Fruit fly (Drosophila melanogaster) whole organism, embryonic: ENCODE data around the gene pyd.
A peak's percentile ranks its signal among the peaks of the same experiment; 100 is the strongest.

ENCODE experiments used
- Aef1 ChIP-seq: fragments of 200-800 bp; sonication (Bioruptor generic); IDR thresholded peaks from 3 replicates; pipeline ENCODE4 v1.3.6; 2022; ENCODE audit warnings: missing biosample characterization, missing genetic modification characterization
- Antp ChIP-seq: fragments of 200-800 bp; sonication (Bioruptor generic); optimal IDR thresholded peaks from 3 replicates; lab custom pipeline; 2016; ENCODE audit warnings: missing biosample characterization, missing genetic modification characterization
- CG10979 ChIP-seq: fragments of 200-800 bp; sonication (Bioruptor generic); optimal IDR thresholded peaks from 2 replicates; lab custom pipeline; 2018; ENCODE audit warnings: missing biosample characterization, mild to moderate bottlenecking, missing genetic modification characterization, moderate library complexity
- CG11560 ChIP-seq: fragments of 200-800 bp; sonication (Bioruptor generic); IDR thresholded peaks from 3 replicates; pipeline ENCODE4 v1.3.6; 2022; ENCODE audit warnings: missing biosample characterization, missing genetic modification characterization
- CG11696 ChIP-seq: fragments of 200-800 bp; sonication (Bioruptor generic); IDR thresholded peaks from 2 replicates; pipeline ENCODE4 v1.3.6; 2022; ENCODE audit warnings: missing biosample characterization, missing genetic modification characterization
- CG12219 ChIP-seq: fragments of 200-800 bp; sonication (Bioruptor generic); optimal IDR thresholded peaks from 3 replicates; lab custom pipeline; 2018; ENCODE audit warnings: missing biosample characterization, mild to moderate bottlenecking, missing genetic modification characterization
- CG1233 ChIP-seq: fragments of 200-800 bp; sonication (Bioruptor generic); optimal IDR thresholded peaks from 4 replicates; lab custom pipeline; 2018; ENCODE audit warnings: missing biosample characterization, mild to moderate bottlenecking, missing genetic modification characterization
- CG12744 ChIP-seq: fragments of 200-800 bp; sonication (Bioruptor generic); optimal IDR thresholded peaks from 2 replicates; lab custom pipeline; 2016; ENCODE audit warnings: missing biosample characterization, missing genetic modification characterization
- CG13296 ChIP-seq: fragments of 200-800 bp; sonication (Bioruptor generic); optimal IDR thresholded peaks from 3 replicates; lab custom pipeline; 2018; ENCODE audit warnings: missing biosample characterization, mild to moderate bottlenecking, missing genetic modification characterization
- CG14965 ChIP-seq: fragments of 200-800 bp; sonication (Bioruptor generic); optimal IDR thresholded peaks from 2 replicates; lab custom pipeline; 2016; ENCODE audit warnings: missing biosample characterization, missing genetic modification characterization, borderline replicate concordance
- CG18764 ChIP-seq: fragments of 200-800 bp; sonication (Bioruptor generic); optimal IDR thresholded peaks from 3 replicates; lab custom pipeline; 2016; ENCODE audit warnings: missing biosample characterization, missing genetic modification characterization
- CG3407 ChIP-seq: fragments of 200-800 bp; sonication (Bioruptor generic); optimal IDR thresholded peaks from 2 replicates; lab custom pipeline; 2018; ENCODE audit warnings: missing biosample characterization, mild to moderate bottlenecking, missing genetic modification characterization
- CG4282 ChIP-seq: fragments of 200-800 bp; sonication (Bioruptor generic); optimal IDR thresholded peaks from 2 replicates; lab custom pipeline; 2016; ENCODE audit warnings: missing biosample characterization, missing genetic modification characterization
- CG6689 ChIP-seq: fragments of 200-800 bp; sonication (Bioruptor generic); IDR thresholded peaks from 2 replicates; pipeline ENCODE4 v1.3.6; 2022; ENCODE audit warnings: missing biosample characterization, missing genetic modification characterization
- CG6813 ChIP-seq: fragments of 200-800 bp; sonication (Bioruptor generic); optimal IDR thresholded peaks from 2 replicates; lab custom pipeline; 2017; ENCODE audit warnings: missing biosample characterization, missing genetic modification characterization, mild to moderate bottlenecking, moderate library complexity, missing genetic modification reagents
- CG7745 ChIP-seq: fragments of 200-800 bp; sonication (Bioruptor generic); optimal IDR thresholded peaks from 2 replicates; lab custom pipeline; 2018; ENCODE audit warnings: missing biosample characterization, mild to moderate bottlenecking, missing genetic modification characterization, moderate library complexity
- CkIIα-i1 ChIP-seq: fragments of 200-800 bp; sonication (Bioruptor generic); IDR thresholded peaks from 2 replicates; pipeline ENCODE4 v1.3.6; 2022; ENCODE audit warnings: missing biosample characterization, missing genetic modification characterization
- D19A ChIP-seq: fragments of 200-800 bp; optimal IDR thresholded peaks from 3 replicates; lab custom pipeline; 2019; ENCODE audit warnings: missing biosample characterization, mild to moderate bottlenecking, missing genetic modification characterization, moderate library complexity
- D19B ChIP-seq: fragments of 200-800 bp; sonication (Bioruptor generic); optimal IDR thresholded peaks from 2 replicates; lab custom pipeline; 2017; ENCODE audit warnings: missing biosample characterization, mild to moderate bottlenecking, missing genetic modification characterization
- Dad ChIP-seq: fragments of 200-800 bp; sonication (Bioruptor generic); optimal IDR thresholded peaks from 3 replicates; lab custom pipeline; 2016; ENCODE audit warnings: missing biosample characterization, missing genetic modification characterization
- Dll ChIP-seq: fragments of 200-800 bp; sonication (Bioruptor generic); IDR thresholded peaks from 4 replicates; pipeline ENCODE4 v1.3.6; 2022; ENCODE audit warnings: missing biosample characterization, missing genetic modification characterization; ENCODE audit not compliant: partially characterized antibody
- E2f1 ChIP-seq: fragments of 200-800 bp; sonication (Bioruptor generic); IDR thresholded peaks from 2 replicates; pipeline ENCODE4 v1.3.6; 2022; ENCODE audit warnings: missing biosample characterization, missing genetic modification characterization
- H2.0 ChIP-seq: fragments of 200-800 bp; sonication (Bioruptor generic); IDR thresholded peaks from 2 replicates; pipeline ENCODE4 v1.3.6; 2022; ENCODE audit warnings: missing biosample characterization, missing genetic modification characterization
- Myb ChIP-seq: fragments of 200-800 bp; sonication (Bioruptor generic); optimal IDR thresholded peaks from 2 replicates; lab custom pipeline; 2016; ENCODE audit warnings: missing biosample characterization, missing genetic modification characterization
- Stat92E ChIP-seq, 3 experiments: fragments of >200 bp in 2 of 3; fragments of 200-800 bp in 1 of 3; sonication (Bioruptor generic) in 1 of 3; optimal IDR thresholded peaks; 2 replicates each; lab custom pipeline; 2017 to 2019; ENCODE audit warnings: missing biosample characterization in 3 of 3, missing genetic modification characterization in 3 of 3, mild to moderate bottlenecking in 1 of 3, moderate library complexity in 1 of 3
- Tbp ChIP-seq: fragments of >200 bp; optimal IDR thresholded peaks from 2 replicates; lab custom pipeline; 2018; ENCODE audit warnings: missing biosample characterization, missing genetic modification characterization
- Xrp1 ChIP-seq: fragments of 200-800 bp; sonication (Bioruptor generic); IDR thresholded peaks from 2 replicates; pipeline ENCODE4 v1.3.6; 2022; ENCODE audit warnings: missing biosample characterization, missing genetic modification characterization
- YL-1 ChIP-seq: fragments of 200-800 bp; sonication (Bioruptor generic); optimal IDR thresholded peaks from 3 replicates; lab custom pipeline; 2017; ENCODE audit warnings: missing biosample characterization, mild to moderate bottlenecking, missing genetic modification characterization
- abd-A ChIP-seq: fragments of 200-800 bp; sonication (Bioruptor generic); optimal IDR thresholded peaks from 3 replicates; lab custom pipeline; 2019; ENCODE audit warnings: missing biosample characterization, mild to moderate bottlenecking, missing genetic modification characterization, moderate library complexity
- ac ChIP-seq: fragments of 200-800 bp; sonication (Bioruptor generic); optimal IDR thresholded peaks from 3 replicates; lab custom pipeline; 2017; ENCODE audit warnings: missing biosample characterization, mild to moderate bottlenecking, missing genetic modification characterization
- ap ChIP-seq: fragments of 200-800 bp; sonication (Bioruptor generic); IDR thresholded peaks from 2 replicates; pipeline ENCODE4 v1.3.6; 2022; ENCODE audit warnings: missing biosample characterization, missing genetic modification characterization
- bcd ChIP-seq: fragments of 200-800 bp; sonication (Bioruptor generic); optimal IDR thresholded peaks from 2 replicates; lab custom pipeline; 2017; ENCODE audit warnings: missing biosample characterization, mild to moderate bottlenecking, missing genetic modification characterization
- ems ChIP-seq: fragments of 200-800 bp; sonication (Bioruptor generic); optimal IDR thresholded peaks from 3 replicates; lab custom pipeline; 2016; ENCODE audit warnings: missing biosample characterization, missing genetic modification characterization
- esg ChIP-seq: fragments of 200-800 bp; sonication (Bioruptor generic); conservative IDR thresholded peaks from 2 replicates; pipeline ENCODE4 v1.3.6; 2022; ENCODE audit warnings: missing biosample characterization, missing genetic modification characterization
- fd96Cb ChIP-seq: fragments of 200-800 bp; sonication (Bioruptor generic); optimal IDR thresholded peaks from 2 replicates; lab custom pipeline; 2018; ENCODE audit warnings: missing biosample characterization, mild to moderate bottlenecking, missing genetic modification characterization, moderate library complexity
- grau ChIP-seq: fragments of 200-800 bp; optimal IDR thresholded peaks from 3 replicates; lab custom pipeline; 2019; ENCODE audit warnings: missing biosample characterization, mild to moderate bottlenecking, missing genetic modification characterization, moderate library complexity
- gsb-n ChIP-seq: fragments of 200-800 bp; sonication (Bioruptor generic); optimal IDR thresholded peaks from 3 replicates; lab custom pipeline; 2018; ENCODE audit warnings: missing biosample characterization, mild to moderate bottlenecking, missing genetic modification characterization
- hbn ChIP-seq: fragments of 200-800 bp; sonication (Bioruptor generic); IDR thresholded peaks from 2 replicates; pipeline ENCODE4 v1.3.6; 2022; ENCODE audit warnings: missing biosample characterization, missing genetic modification characterization; ENCODE audit not compliant: partially characterized antibody
- ind ChIP-seq: fragments of 200-800 bp; sonication (Bioruptor generic); optimal IDR thresholded peaks from 3 replicates; lab custom pipeline; 2016; ENCODE audit warnings: missing biosample characterization, missing genetic modification characterization
- jumu ChIP-seq: fragments of 200-800 bp; sonication (Bioruptor generic); optimal IDR thresholded peaks from 3 replicates; lab custom pipeline; 2016; ENCODE audit warnings: missing biosample characterization, missing genetic modification characterization
- kni ChIP-seq: fragments of 200-800 bp; sonication (Bioruptor generic); optimal IDR thresholded peaks from 3 replicates; lab custom pipeline; 2017; ENCODE audit warnings: mild to moderate bottlenecking, missing biosample characterization, missing genetic modification reagents, missing genetic modification characterization
- knrl ChIP-seq: fragments of 200-800 bp; sonication (Bioruptor generic); IDR thresholded peaks from 3 replicates; pipeline ENCODE4 v1.3.6; 2022; ENCODE audit warnings: missing biosample characterization, missing genetic modification characterization; ENCODE audit not compliant: partially characterized antibody
- lov ChIP-seq, 2 experiments: fragments of 200-800 bp in 1 of 2; fragments of >200 bp in 1 of 2; sonication (Bioruptor generic) in 1 of 2; IDR thresholded peaks in 1 of 2; optimal IDR thresholded peaks in 1 of 2; 2 replicates in 1 of 2; 3 replicates in 1 of 2; pipeline versions ENCODE4 v1.3.6 to Lab custom; 2017 to 2022; ENCODE audit warnings: missing biosample characterization in 1 of 2, missing genetic modification characterization in 1 of 2
- phol ChIP-seq: fragments of 200-800 bp; sonication (Bioruptor generic); optimal IDR thresholded peaks from 3 replicates; lab custom pipeline; 2018; ENCODE audit warnings: missing biosample characterization, mild to moderate bottlenecking, missing genetic modification characterization, moderate library complexity
- psq ChIP-seq: fragments of 200-800 bp; sonication (Bioruptor generic); optimal IDR thresholded peaks from 2 replicates; lab custom pipeline; 2017; ENCODE audit warnings: missing biosample characterization, missing genetic modification characterization
- row ChIP-seq: fragments of 200-800 bp; sonication (Bioruptor generic); IDR thresholded peaks from 3 replicates; pipeline ENCODE4 v1.3.6; 2022; ENCODE audit warnings: missing biosample characterization, missing genetic modification characterization
- sisA ChIP-seq: fragments of 200-800 bp; sonication (Bioruptor generic); IDR thresholded peaks from 2 replicates; pipeline ENCODE4 v1.3.6; 2022; ENCODE audit warnings: missing biosample characterization, missing genetic modification characterization
- stwl ChIP-seq: fragments of 200-800 bp; sonication (Bioruptor generic); optimal IDR thresholded peaks from 3 replicates; lab custom pipeline; 2018; ENCODE audit warnings: missing biosample characterization, mild to moderate bottlenecking, missing genetic modification characterization, moderate library complexity
- tio ChIP-seq: fragments of 200-800 bp; sonication (Bioruptor generic); optimal IDR thresholded peaks from 2 replicates; lab custom pipeline; 2017; ENCODE audit warnings: missing biosample characterization, missing genetic modification characterization, inconsistent platforms
- zf30C ChIP-seq: fragments of 200-800 bp; sonication (Bioruptor generic); optimal IDR thresholded peaks from 3 replicates; lab custom pipeline; 2018; ENCODE audit warnings: missing biosample characterization, mild to moderate bottlenecking, missing genetic modification characterization

pyd gene

DNA sequence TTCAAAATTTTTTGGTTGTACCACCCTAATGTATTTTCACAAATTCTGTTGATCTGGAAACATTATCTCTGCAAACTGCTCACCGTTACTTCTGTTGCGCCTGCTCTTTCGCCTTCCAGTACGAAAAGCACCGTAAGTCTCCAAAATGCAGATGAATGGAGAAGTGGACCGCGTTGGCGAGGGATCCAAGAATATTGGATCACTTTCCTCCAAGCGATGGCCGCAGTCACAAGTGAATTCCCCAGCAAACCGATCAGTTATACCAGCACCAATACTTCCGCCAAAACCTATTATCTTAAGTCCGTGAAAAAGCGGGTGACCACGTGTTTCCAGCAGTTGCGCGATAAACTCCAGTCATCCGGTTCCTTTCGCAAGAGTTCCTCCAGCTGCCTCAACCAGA is 3.2 kb upstream of the pyd start, which contains the start of gene osk:
Gene osk, plus strand, starts transcription at position 197 of the 400 bp plus-strand sequence.
- TF ChIP-seq D19A (no peak), kni (GFP tag; lab: Kevin White, UChicago) (no peak), E2f1 (GFP tag; lab: Robert Waterston, UW) (no peak), CG6813 (GFP tag; lab: Kevin White, UChicago) (no peak), hbn (no peak), Stat92E (GFP tag; optimal IDR thresholded peaks at IDR 0.05; lab: Kevin White, UChicago) (no peak), D19B (GFP tag; lab: Kevin White, UChicago) (no peak), Aef1 (no peak), ap (GFP tag; lab: Robert Waterston, UW) (no peak), jumu (no peak), CG3407 (GFP tag; lab: Kevin White, UChicago) (no peak), grau (no peak)

DNA sequence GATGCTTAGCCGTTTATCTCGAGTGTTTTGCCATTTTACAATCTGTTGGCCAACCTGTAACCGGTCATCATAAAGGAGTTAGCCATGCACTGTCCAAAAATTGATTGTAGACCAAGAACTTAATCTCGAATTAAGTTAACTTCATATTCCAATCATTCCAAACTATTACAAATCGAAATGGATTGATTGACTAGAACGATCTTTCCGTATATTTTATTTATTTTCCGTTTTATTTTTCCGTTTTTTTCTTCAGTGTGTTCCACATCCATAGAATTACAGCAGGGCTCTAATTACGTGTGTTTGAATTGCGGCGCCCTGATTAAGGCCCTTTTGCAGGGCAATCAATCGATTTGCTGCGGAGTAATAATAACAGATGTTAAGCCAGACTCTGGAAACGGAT is 1.0 kb upstream of the pyd start:
- TF ChIP-seq ind (GFP tag; lab: Kevin White, UChicago) (no peak), CG12219 (no peak), CG12744 (GFP tag; lab: Kevin White, UChicago) (no peak), stwl (tag; lab: Kevin White, UChicago) (no peak), CG11696 (0 out of 2 replicates have a peak, but pooled peaks have one; percentile 7), Tbp (no peak), sisA (GFP tag; lab: Robert Waterston, UW) (no peak), H2.0 (GFP tag; lab: Robert Waterston, UW) (no peak), bcd (GFP tag; lab: Kevin White, UChicago) (no peak), YL-1 (GFP tag; lab: Kevin White, UChicago) (no peak), abd-A (tag; lab: Kevin White, UChicago) (no peak), tio (GFP tag; lab: Kevin White, UChicago) (no peak), psq (GFP tag; lab: Kevin White, UChicago) (no peak), CG13296 (GFP tag; lab: Kevin White, UChicago) (no peak), row (GFP tag; lab: Robert Waterston, UW) (0 out of 3 replicates have a peak, but pooled peaks have one; percentile 29), CG11560 (no peak), phol (no peak), Dll (GFP tag; lab: Robert Waterston, UW) (no peak), CG1233 (GFP tag; lab: Kevin White, UChicago) (no peak), lov (optimal IDR thresholded peaks at IDR 0.05; lab: Kevin White, UChicago) (no peak), lov (GFP tag; IDR thresholded peaks at IDR 0.05; lab: Robert Waterston, UW) (no peak), esg (GFP tag; lab: Robert Waterston, UW) (no peak), gsb-n (tag; lab: Kevin White, UChicago) (no peak), Xrp1 (GFP tag; lab: Robert Waterston, UW) (peak; percentile 5; the same call in 1 of the 2 replicates), CG7745 (tag; lab: Kevin White, UChicago) (no peak), zf30C (GFP tag; lab: Kevin White, UChicago) (peak; percentile 24), Myb (no peak), CG4282 (GFP tag; lab: Kevin White, UChicago) (no peak), knrl (GFP tag; lab: Robert Waterston, UW) (no peak), ac (GFP tag; lab: Kevin White, UChicago) (no peak), ems (GFP tag; lab: Kevin White, UChicago) (no peak), Antp (GFP tag; lab: Kevin White, UChicago) (no peak), CG10979 (tag; lab: Kevin White, UChicago) (peak; percentile 28), CkIIα-i1 (no peak), CG6689 (GFP tag; lab: Robert Waterston, UW) (no peak), Dad (GFP tag; lab: Kevin White, UChicago) (no peak), CG14965 (GFP tag; lab: Kevin White, UChicago) (no peak), fd96Cb (tag; lab: Kevin White, UChicago) (no peak), CG18764 (GFP tag; lab: Kevin White, UChicago) (no peak)
